Worm (Caenorhabditis elegans) whole organism, dauer: Measurements from ENCODE around the gene K01A6.4.

Experiments used
- unc-62 ChIP-seq: sonication (generic microtip); optimal IDR thresholded peaks from 2 replicates; lab custom pipeline; 2017; ENCODE audit warnings: missing biosample characterization, missing genetic modification reagents, missing genetic modification characterization

K01A6.4 gene

ce11 chrIV:11713289-11713688 lies 26.8 kb downstream of the K01A6.4 start:
- no peak for TF ChIP-seq unc-62 (GFP tag; lab: Kevin White, UChicago)

ce11 chrIV:11710331-11710730 lies 29.8 kb downstream of the K01A6.4 start:
- TF ChIP-seq unc-62 (GFP tag; lab: Kevin White, UChicago): no peak

- no peak for TF ChIP-seq unc-62 (GFP tag; lab: Kevin White, UChicago)
Observed at ce11 chrIV:11703685-11704296, 36.3 kb downstream of the K01A6.4 start, which contains the start of the genes T22B3.3 and alg-3. Gene T22B3.3, minus strand, starts transcription at chrIV:11703785. Gene alg-3, plus strand, starts transcription at chrIV:11704246.

- TF ChIP-seq unc-62 (GFP tag; lab: Kevin White, UChicago): no peak
Observed at ce11 chrIV:11701878-11702277, 38.2 kb downstream of the K01A6.4 start.

- TF ChIP-seq unc-62 (GFP tag; lab: Kevin White, UChicago): no peak
Observed at ce11 chrIV:11700752-11701151, 39.4 kb downstream of the K01A6.4 start, which contains the start of gene dpy-20. Gene dpy-20, minus strand, starts transcription at chrIV:11700852.

- no peak for TF ChIP-seq unc-62 (GFP tag; lab: Kevin White, UChicago)
Observed at ce11 chrIV:11700100-11700499, 40.0 kb downstream of the K01A6.4 start.

- no peak for TF ChIP-seq unc-62 (GFP tag; lab: Kevin White, UChicago)
Observed at ce11 chrIV:11697514-11697913, 42.6 kb downstream of the K01A6.4 start.

- TF ChIP-seq unc-62 (GFP tag; lab: Kevin White, UChicago): no peak
Observed at ce11 chrIV:11695634-11696033, 44.5 kb downstream of the K01A6.4 start.

- TF ChIP-seq unc-62 (GFP tag; lab: Kevin White, UChicago): no peak
Observed at ce11 chrIV:11694143-11694542, 46.0 kb downstream of the K01A6.4 start, which contains the start of gene ZK792.7. Gene ZK792.7, plus strand, starts transcription at chrIV:11694443.

- no peak for TF ChIP-seq unc-62 (GFP tag; lab: Kevin White, UChicago)
Observed at ce11 chrIV:11693493-11693892, 46.6 kb downstream of the K01A6.4 start, which contains the start of gene ZK792.12. Gene ZK792.12, plus strand, starts transcription at chrIV:11693793.

- TF ChIP-seq unc-62 (GFP tag; lab: Kevin White, UChicago): no peak
Observed at ce11 chrIV:11692071-11692673, 47.9 kb downstream of the K01A6.4 start.

- TF ChIP-seq unc-62 (GFP tag; lab: Kevin White, UChicago): no peak
Observed at ce11 chrIV:11691524-11691923, 48.6 kb downstream of the K01A6.4 start.

ce11 chrIV:11690988-11691387 lies 49.1 kb downstream of the K01A6.4 start, which contains the start of gene let-60:
Gene let-60, minus strand, starts transcription at chrIV:11691088.
- TF ChIP-seq unc-62 (GFP tag; lab: Kevin White, UChicago): no peak
